Worm (Caenorhabditis elegans) whole organism, L1 larva: ENCODE measurements around the gene hum-10.

Source experiments
- nhr-11 ChIP-seq: fragments of 150-350 bp; optimal IDR thresholded peaks from 2 replicates; lab custom pipeline; 2014; ENCODE audit warnings: missing biosample characterization, missing genetic modification characterization
- nhr-237 ChIP-seq: fragments of 150-350 bp; optimal IDR thresholded peaks from 2 replicates; lab custom pipeline; 2014; ENCODE audit warnings: missing biosample characterization, missing genetic modification characterization
- swsn-7 ChIP-seq: sonication (generic microtip); optimal IDR thresholded peaks from 2 replicates; lab custom pipeline; 2016; ENCODE audit warnings: missing genetic modification characterization, missing compliant biosample characterization
- unc-98 ChIP-seq: fragments of 200-800 bp; sonication (Bioruptor generic); IDR thresholded peaks from 2 replicates; pipeline ENCODE4 v1.3.6; 2022; ENCODE audit warnings: missing genetic modification characterization, missing compliant biosample characterization

ce11 chrX:4818872-4819271, 36.8 kb upstream of the hum-10 start:
- TF ChIP-seq nhr-11 (tag; lab: Kevin White, UChicago), result no peak
- no peak for TF ChIP-seq unc-98
- no peak for TF ChIP-seq swsn-7
- no peak for TF ChIP-seq nhr-237 (tag; lab: Kevin White, UChicago)
